Fruit fly (Drosophila melanogaster) whole organism, embryonic: ENCODE results near the gene CstF50.
A peak's percentile ranks its signal among the peaks of the same experiment; 100 is the strongest.

Experiments used
- CG12769 ChIP-seq: fragments of 200-800 bp; sonication (Bioruptor generic); optimal IDR thresholded peaks from 2 replicates; lab custom pipeline; 2019; ENCODE audit warnings: missing biosample characterization, mild to moderate bottlenecking, missing genetic modification characterization, moderate library complexity
- CG17385 ChIP-seq: fragments of 200-800 bp; sonication (Bioruptor generic); optimal IDR thresholded peaks from 3 replicates; lab custom pipeline; 2018; ENCODE audit warnings: missing biosample characterization, mild to moderate bottlenecking, missing genetic modification characterization
- CG18262 ChIP-seq: fragments of 200-800 bp; optimal IDR thresholded peaks from 3 replicates; lab custom pipeline; 2019; ENCODE audit warnings: missing biosample characterization, mild to moderate bottlenecking, missing genetic modification characterization, moderate library complexity
- CG1832 ChIP-seq: fragments of 200-800 bp; sonication (Bioruptor generic); optimal IDR thresholded peaks from 2 replicates; lab custom pipeline; 2017; ENCODE audit warnings: missing biosample characterization, mild to moderate bottlenecking, missing genetic modification characterization, inconsistent platforms
- CG3163 ChIP-seq: fragments of 200-800 bp; sonication (Bioruptor generic); optimal IDR thresholded peaks from 3 replicates; lab custom pipeline; 2016; ENCODE audit warnings: missing biosample characterization, missing genetic modification characterization
- CG32767 ChIP-seq: fragments of 200-800 bp; sonication (Bioruptor generic); IDR thresholded peaks from 2 replicates; pipeline ENCODE4 v1.3.6; 2022; ENCODE audit warnings: missing biosample characterization, missing genetic modification characterization
- CG4328 ChIP-seq: fragments of 200-800 bp; sonication (Bioruptor generic); optimal IDR thresholded peaks from 3 replicates; lab custom pipeline; 2017; ENCODE audit warnings: missing biosample characterization, missing genetic modification reagents, missing genetic modification characterization
- CG4360 ChIP-seq: fragments of 200-800 bp; sonication (Bioruptor generic); IDR thresholded peaks from 2 replicates; pipeline ENCODE4 v1.3.6; 2022; ENCODE audit warnings: missing biosample characterization, missing genetic modification characterization
- CG4404 ChIP-seq: fragments of 200-800 bp; sonication (Bioruptor generic); IDR thresholded peaks from 2 replicates; pipeline ENCODE4 v1.3.6; 2022; ENCODE audit warnings: missing biosample characterization, missing genetic modification characterization
- CG6254 ChIP-seq: fragments of 200-800 bp; sonication (Bioruptor generic); optimal IDR thresholded peaks from 3 replicates; lab custom pipeline; 2017; ENCODE audit warnings: mild to moderate bottlenecking, missing biosample characterization, missing genetic modification reagents, missing genetic modification characterization
- CG6813 ChIP-seq: fragments of 200-800 bp; sonication (Bioruptor generic); optimal IDR thresholded peaks from 2 replicates; lab custom pipeline; 2017; ENCODE audit warnings: missing biosample characterization, missing genetic modification characterization, mild to moderate bottlenecking, moderate library complexity, missing genetic modification reagents
- CG8924 ChIP-seq: fragments of 200-800 bp; optimal IDR thresholded peaks from 3 replicates; lab custom pipeline; 2019; ENCODE audit warnings: missing biosample characterization, mild to moderate bottlenecking, missing genetic modification characterization, moderate library complexity
- CG8944 ChIP-seq: fragments of 200-800 bp; sonication (Bioruptor generic); optimal IDR thresholded peaks from 3 replicates; lab custom pipeline; 2016; ENCODE audit warnings: missing biosample characterization, missing genetic modification characterization
- CG9437 ChIP-seq: fragments of 200-800 bp; sonication (Bioruptor generic); optimal IDR thresholded peaks from 2 replicates; lab custom pipeline; 2018; ENCODE audit warnings: missing biosample characterization, mild to moderate bottlenecking, missing genetic modification characterization
- Dbx ChIP-seq: fragments of 200-800 bp; sonication (Bioruptor generic); IDR thresholded peaks from 3 replicates; pipeline ENCODE4 v1.3.6; 2022; ENCODE audit warnings: missing biosample characterization, missing genetic modification characterization
- Dll ChIP-seq: fragments of 200-800 bp; sonication (Bioruptor generic); IDR thresholded peaks from 4 replicates; pipeline ENCODE4 v1.3.6; 2022; ENCODE audit warnings: missing biosample characterization, missing genetic modification characterization; ENCODE audit not compliant: partially characterized antibody
- Doc2 ChIP-seq: fragments of 200-800 bp; sonication (Bioruptor generic); IDR thresholded peaks from 2 replicates; pipeline ENCODE4 v1.3.6; 2022; ENCODE audit warnings: missing biosample characterization, missing genetic modification characterization
- Eip74EF ChIP-seq, 2 experiments: fragments of 200-800 bp in 1 of 2; fragments of >200 bp in 1 of 2; sonication (Bioruptor generic) in 1 of 2; optimal IDR thresholded peaks; 2 replicates each; lab custom pipeline; 2017 to 2019; ENCODE audit warnings: missing biosample characterization in 2 of 2, missing genetic modification characterization in 2 of 2, mild to moderate bottlenecking in 1 of 2, moderate library complexity in 1 of 2
- HLH4C ChIP-seq: fragments of 200-800 bp; sonication (Bioruptor generic); IDR thresholded peaks from 3 replicates; pipeline ENCODE4 v1.3.6; 2022; ENCODE audit warnings: missing biosample characterization, missing genetic modification characterization; ENCODE audit not compliant: partially characterized antibody
- Myb ChIP-seq: fragments of 200-800 bp; sonication (Bioruptor generic); optimal IDR thresholded peaks from 2 replicates; lab custom pipeline; 2016; ENCODE audit warnings: missing biosample characterization, missing genetic modification characterization
- Nf-YC ChIP-seq: fragments of 200-800 bp; optimal IDR thresholded peaks from 3 replicates; lab custom pipeline; 2019; ENCODE audit warnings: missing biosample characterization, mild to moderate bottlenecking, missing genetic modification characterization, moderate library complexity
- Pdp1 ChIP-seq, 2 experiments: fragments of 200-800 bp; sonication (Bioruptor generic); optimal IDR thresholded peaks; 3 replicates each; lab custom pipeline; 2016; ENCODE audit warnings: missing biosample characterization in 2 of 2, missing genetic modification characterization in 2 of 2, mild to moderate bottlenecking in 1 of 2, moderate library complexity in 1 of 2
- ab ChIP-seq: fragments of 200-800 bp; sonication (Bioruptor generic); optimal IDR thresholded peaks from 2 replicates; lab custom pipeline; 2016; ENCODE audit warnings: missing biosample characterization, missing genetic modification characterization
- bcd ChIP-seq: fragments of 200-800 bp; sonication (Bioruptor generic); optimal IDR thresholded peaks from 2 replicates; lab custom pipeline; 2017; ENCODE audit warnings: missing biosample characterization, mild to moderate bottlenecking, missing genetic modification characterization
- cg ChIP-seq: fragments of 200-800 bp; sonication (Bioruptor generic); optimal IDR thresholded peaks from 3 replicates; lab custom pipeline; 2019; ENCODE audit warnings: missing biosample characterization, mild to moderate bottlenecking, missing genetic modification characterization, moderate library complexity
- chm ChIP-seq: fragments of 200-800 bp; sonication (Bioruptor generic); IDR thresholded peaks from 2 replicates; pipeline ENCODE4 v1.3.6; 2022; ENCODE audit warnings: missing biosample characterization, missing genetic modification characterization
- chn ChIP-seq: fragments of 200-800 bp; sonication (Bioruptor generic); optimal IDR thresholded peaks from 2 replicates; lab custom pipeline; 2016; ENCODE audit warnings: missing biosample characterization, missing genetic modification characterization
- ci ChIP-seq: fragments of 200-800 bp; sonication (Bioruptor generic); IDR thresholded peaks from 3 replicates; pipeline ENCODE4 v1.3.6; 2022; ENCODE audit warnings: missing biosample characterization, missing genetic modification characterization
- ems ChIP-seq: fragments of 200-800 bp; sonication (Bioruptor generic); optimal IDR thresholded peaks from 3 replicates; lab custom pipeline; 2016; ENCODE audit warnings: missing biosample characterization, missing genetic modification characterization
- gsb-n ChIP-seq: fragments of 200-800 bp; sonication (Bioruptor generic); optimal IDR thresholded peaks from 3 replicates; lab custom pipeline; 2018; ENCODE audit warnings: missing biosample characterization, mild to moderate bottlenecking, missing genetic modification characterization
- hbn ChIP-seq: fragments of 200-800 bp; sonication (Bioruptor generic); IDR thresholded peaks from 2 replicates; pipeline ENCODE4 v1.3.6; 2022; ENCODE audit warnings: missing biosample characterization, missing genetic modification characterization; ENCODE audit not compliant: partially characterized antibody
- mld ChIP-seq: fragments of 200-800 bp; sonication (Bioruptor generic); IDR thresholded peaks from 3 replicates; pipeline ENCODE4 v1.3.6; 2022; ENCODE audit warnings: missing biosample characterization, missing genetic modification characterization; ENCODE audit not compliant: partially characterized antibody
- nerfin-1 ChIP-seq: fragments of 200-800 bp; sonication (Bioruptor generic); optimal IDR thresholded peaks from 3 replicates; lab custom pipeline; 2019; ENCODE audit warnings: missing biosample characterization, mild to moderate bottlenecking, missing genetic modification characterization, moderate library complexity
- odd ChIP-seq: fragments of 200-800 bp; sonication (Bioruptor generic); optimal IDR thresholded peaks from 2 replicates; lab custom pipeline; 2017; ENCODE audit warnings: missing biosample characterization, mild to moderate bottlenecking, missing genetic modification characterization
- pros ChIP-seq: fragments of 200-800 bp; sonication (Bioruptor generic); optimal IDR thresholded peaks from 3 replicates; lab custom pipeline; 2019; ENCODE audit warnings: missing biosample characterization, mild to moderate bottlenecking, missing genetic modification characterization, moderate library complexity
- salm ChIP-seq: fragments of 200-800 bp; sonication (Bioruptor generic); optimal IDR thresholded peaks from 2 replicates; lab custom pipeline; 2018; ENCODE audit warnings: missing biosample characterization, mild to moderate bottlenecking, missing genetic modification characterization
- sd ChIP-seq: fragments of 200-800 bp; sonication (Bioruptor generic); optimal IDR thresholded peaks from 3 replicates; lab custom pipeline; 2018; ENCODE audit warnings: missing biosample characterization, mild to moderate bottlenecking, missing genetic modification characterization, moderate library complexity
- sna ChIP-seq: fragments of 200-800 bp; sonication (Bioruptor generic); IDR thresholded peaks from 2 replicates; pipeline ENCODE4 v1.3.6; 2022; ENCODE audit warnings: missing biosample characterization, missing genetic modification characterization; ENCODE audit not compliant: partially characterized antibody
- so ChIP-seq: fragments of 200-800 bp; sonication (Bioruptor generic); IDR thresholded peaks from 3 replicates; pipeline ENCODE4 v1.3.6; 2022; ENCODE audit warnings: missing biosample characterization, missing genetic modification characterization
- stwl ChIP-seq: fragments of 200-800 bp; sonication (Bioruptor generic); optimal IDR thresholded peaks from 3 replicates; lab custom pipeline; 2018; ENCODE audit warnings: missing biosample characterization, mild to moderate bottlenecking, missing genetic modification characterization, moderate library complexity
- wor ChIP-seq: fragments of 200-800 bp; sonication (Bioruptor generic); IDR thresholded peaks from 2 replicates; pipeline ENCODE4 v1.3.6; 2022; ENCODE audit warnings: missing biosample characterization, missing genetic modification characterization
- yki ChIP-seq: fragments of >200 bp; optimal IDR thresholded peaks from 3 replicates; lab custom pipeline; 2018
- z ChIP-seq: fragments of 200-800 bp; sonication (Bioruptor generic); IDR thresholded peaks from 3 replicates; pipeline ENCODE4 v1.3.6; 2022; ENCODE audit warnings: missing biosample characterization, missing genetic modification characterization
- zen2 ChIP-seq: fragments of 200-800 bp; sonication (Bioruptor generic); IDR thresholded peaks from 3 replicates; pipeline ENCODE4 v1.3.6; 2022; ENCODE audit warnings: missing biosample characterization, missing genetic modification characterization; ENCODE audit not compliant: partially characterized antibody

CstF50 gene

dm6 chr3R:31714876-31715712, 21.7 kb downstream of the CstF50 start (continued):
- TF ChIP-seq CG9437 = no peak
- peak; percentile 64 for TF ChIP-seq cg
- TF ChIP-seq, all 482 proteins: peak for 18

dm6 chr3R:31713306-31714123, 23.2 kb downstream of the CstF50 start, which contains the start of gene ttk:
ttk (plus strand) TSS chr3R:31713867.
- TF ChIP-seq CG3163 (GFP tag; lab: Kevin White, UChicago) (peak; percentile 87), chm (0 out of 2 replicates have a peak, but pooled peaks have one; percentile 50), Eip74EF (GFP tag; optimal IDR thresholded peaks at IDR 0.05; lab: Kevin White, UChicago) (peak in 1 of 2 experiments; percentile 16), CG17385 (GFP tag; lab: Kevin White, UChicago) (peak; percentile 90), salm (tag; lab: Kevin White, UChicago) (peak; percentile 15), ab (GFP tag; lab: Kevin White, UChicago) (no peak), ci (peak; percentile 8; the same call in 1 of the 3 replicates), pros (GFP tag; lab: Kevin White, UChicago) (peak; percentile 71), Dbx (GFP tag; lab: Robert Waterston, UW) (peak; percentile 27; the same call in 1 of the 3 replicates), Doc2 (GFP tag; lab: Robert Waterston, UW) (no peak), HLH4C (GFP tag; lab: Robert Waterston, UW) (0 out of 3 replicates have a peak, but pooled peaks have one; percentile 16), CG8944 (GFP tag; lab: Kevin White, UChicago) (no peak), gsb-n (tag; lab: Kevin White, UChicago) (no peak), so (GFP tag; lab: Robert Waterston, UW) (0 out of 3 replicates have a peak, but pooled peaks have one; percentile 50), wor (GFP tag; lab: Robert Waterston, UW) (no peak), Pdp1 (GFP tag; optimal IDR thresholded peaks at IDR 0.05; lab: Kevin White, UChicago) (peak in 1 of 2 experiments; percentile 91), CG12769 (peak; percentile 95), CG6254 (GFP tag; lab: Kevin White, UChicago) (peak; percentile 22), sna (GFP tag; lab: Robert Waterston, UW) (peak; percentile 57; the same call in 1 of the 2 replicates), sd (tag; lab: Kevin White, UChicago) (peak; percentile 81), CG4328 (peak; percentile 17), CG4360 (GFP tag; lab: Robert Waterston, UW) (0 out of 2 replicates have a peak, but pooled peaks have one; percentile 54), CG18262 (tag; lab: Kevin White, UChicago) (no peak), chn (GFP tag; lab: Kevin White, UChicago) (peak; percentile 58), ems (GFP tag; lab: Kevin White, UChicago) (no peak), z (GFP tag; lab: Robert Waterston, UW) (0 out of 3 replicates have a peak, but pooled peaks have one; percentile 11), hbn (GFP tag; lab: Robert Waterston, UW) (peak; percentile 41), odd (GFP tag; lab: Kevin White, UChicago) (peak; percentile 7), CG32767 (0 out of 2 replicates have a peak, but pooled peaks have one; percentile 9), stwl (no peak), yki (lab: Kevin White, UChicago) (peak; percentile 96), mld (no peak), Myb (GFP tag; lab: Kevin White, UChicago) (no peak), Dll (GFP tag; lab: Robert Waterston, UW) (peak; percentile 45; the same call in 2 of the 4 replicates), nerfin-1 (tag; lab: Kevin White, UChicago) (no peak), zen2 (GFP tag; lab: Robert Waterston, UW) (peak; percentile 72), CG4404 (GFP tag; lab: Robert Waterston, UW) (no peak), CG8924 (peak; percentile 6), CG1832 (GFP tag; lab: Kevin White, UChicago) (peak; percentile 53), CG6813 (GFP tag; lab: Kevin White, UChicago) (peak; percentile 19), Nf-YC (tag; lab: Kevin White, UChicago) (no peak), bcd (GFP tag; lab: Kevin White, UChicago) (no peak)
